Worm (Caenorhabditis elegans) whole organism, mixed stage, embryonic: ENCODE measurements around the gene ZC84.7.

ENCODE experiments used
- blmp-1 ChIP-seq: fragments of 150-350 bp; optimal IDR thresholded peaks from 2 replicates; lab custom pipeline; 2014; ENCODE audit warnings: missing biosample characterization, missing genetic modification characterization
- lsy-2 ChIP-seq: fragments of 150-350 bp; optimal IDR thresholded peaks from 2 replicates; lab custom pipeline; 2014; ENCODE audit warnings: missing biosample characterization, missing genetic modification characterization
- nhr-12 ChIP-seq: fragments of 150-350 bp; optimal IDR thresholded peaks from 2 replicates; lab custom pipeline; 2014; ENCODE audit warnings: missing biosample characterization, missing genetic modification characterization
- pha-4 ChIP-seq: fragments of 150-350 bp; optimal IDR thresholded peaks from 2 replicates; lab custom pipeline; 2018; ENCODE audit warnings: missing biosample characterization, missing genetic modification reagents, missing genetic modification characterization
- snpc-4 ChIP-seq: fragments of 150-350 bp; optimal IDR thresholded peaks from 2 replicates; lab custom pipeline; 2014; ENCODE audit warnings: missing biosample characterization, missing genetic modification characterization
- tbx-8 ChIP-seq: fragments of 200-800 bp; sonication (Bioruptor generic); optimal IDR thresholded peaks from 2 replicates; lab custom pipeline; 2018; ENCODE audit warnings: mild to moderate bottlenecking, missing genetic modification characterization, moderate library complexity, missing compliant biosample characterization
- unc-62 ChIP-seq: fragments of 150-350 bp; optimal IDR thresholded peaks from 2 replicates; lab custom pipeline; 2014; ENCODE audit warnings: missing biosample characterization, missing genetic modification reagents, missing genetic modification characterization
- zip-8 ChIP-seq: fragments of 150-350 bp; optimal IDR thresholded peaks from 2 replicates; lab custom pipeline; 2014; ENCODE audit warnings: missing biosample characterization, missing genetic modification characterization

DNA sequence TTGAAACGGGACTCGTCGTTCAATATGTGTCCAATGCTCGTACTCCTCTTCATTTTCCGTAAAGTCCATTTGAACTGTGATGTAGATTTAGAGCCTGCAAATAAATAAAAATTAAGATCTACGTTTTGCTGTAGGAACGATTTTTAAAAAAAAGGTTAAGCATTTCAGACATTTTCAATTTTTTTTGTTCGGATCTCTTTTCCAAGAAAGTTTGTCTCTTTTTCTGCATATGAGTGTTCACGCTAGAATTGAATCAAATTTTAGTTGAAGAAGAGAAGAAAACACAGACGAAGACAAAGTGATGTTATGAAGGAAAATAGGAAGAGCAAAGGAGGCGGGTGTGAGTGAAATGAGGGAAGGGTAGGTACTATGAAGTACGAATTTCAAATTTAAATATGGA lies 29.5 kb downstream of the ZC84.7 start, which contains the start of gene npr-29:
- TF ChIP-seq lsy-2 (tag; lab: Kevin White, UChicago): no peak
- no peak for TF ChIP-seq nhr-12 (tag; lab: Kevin White, UChicago)
- no peak for TF ChIP-seq snpc-4 (tag; lab: Kevin White, UChicago)
- no peak for TF ChIP-seq unc-62
- no peak for TF ChIP-seq tbx-8 (GFP tag; lab: Kevin White, UChicago)
- no peak for TF ChIP-seq zip-8 (tag; lab: Kevin White, UChicago)
- no peak for TF ChIP-seq blmp-1
- TF ChIP-seq pha-4 (tag; lab: Kevin White, UChicago): no peak
